Worm (Caenorhabditis elegans) whole organism, L2 larva: ENCODE results near the gene Y54G2A.32.

Experiments used
- C34F6.9 ChIP-seq: fragments of 150-350 bp; optimal IDR thresholded peaks from 2 replicates; lab custom pipeline; 2014; ENCODE audit warnings: missing biosample characterization, missing genetic modification characterization
- F13H6.1 ChIP-seq: sonication (generic microtip); optimal IDR thresholded peaks from 2 replicates; lab custom pipeline; 2016; ENCODE audit warnings: missing genetic modification characterization, missing compliant biosample characterization
- R02D3.7 ChIP-seq: fragments of 150-350 bp; optimal IDR thresholded peaks from 2 replicates; lab custom pipeline; 2014; ENCODE audit warnings: missing biosample characterization, missing genetic modification characterization
- Y55F3AM.14 ChIP-seq: fragments of 200-800 bp; sonication (Bioruptor generic); optimal IDR thresholded peaks from 2 replicates; lab custom pipeline; 2018; ENCODE audit warnings: mild to moderate bottlenecking, missing genetic modification characterization, missing compliant biosample characterization
- ZK546.5 ChIP-seq: sonication (generic microtip); optimal IDR thresholded peaks from 2 replicates; lab custom pipeline; 2017; ENCODE audit warnings: missing biosample characterization, missing genetic modification characterization
- alr-1 ChIP-seq: fragments of 150-350 bp; optimal IDR thresholded peaks from 2 replicates; lab custom pipeline; 2014; ENCODE audit warnings: missing biosample characterization, missing genetic modification characterization
- aly-2 ChIP-seq: fragments of 150-350 bp; optimal IDR thresholded peaks from 2 replicates; lab custom pipeline; 2014; ENCODE audit warnings: missing biosample characterization, missing genetic modification characterization
- ama-1 ChIP-seq: fragments of 150-350 bp; optimal IDR thresholded peaks from 2 replicates; lab custom pipeline; 2018; ENCODE audit warnings: inconsistent platforms
- blmp-1 ChIP-seq: sonication (generic microtip); optimal IDR thresholded peaks from 2 replicates; lab custom pipeline; 2017; ENCODE audit warnings: missing genetic modification characterization, mild to moderate bottlenecking, missing compliant biosample characterization, antibody characterized with exemption, moderate library complexity; ENCODE audit not compliant: insufficient read depth
- ceh-16 ChIP-seq: fragments of 150-350 bp; optimal IDR thresholded peaks from 2 replicates; lab custom pipeline; 2014; ENCODE audit warnings: missing biosample characterization, missing genetic modification characterization
- ceh-82 ChIP-seq: fragments of 150-350 bp; optimal IDR thresholded peaks from 2 replicates; lab custom pipeline; 2014; ENCODE audit warnings: missing biosample characterization, missing genetic modification characterization
- crh-2 ChIP-seq: sonication (generic microtip); optimal IDR thresholded peaks from 2 replicates; lab custom pipeline; 2017; ENCODE audit warnings: missing biosample characterization, missing genetic modification characterization
- dmd-4 ChIP-seq: sonication (generic microtip); optimal IDR thresholded peaks from 2 replicates; lab custom pipeline; 2017; ENCODE audit warnings: missing biosample characterization, missing genetic modification characterization
- egl-27 ChIP-seq: sonication (generic microtip); optimal IDR thresholded peaks from 3 replicates; lab custom pipeline; 2017; ENCODE audit warnings: missing biosample characterization, missing genetic modification reagents, missing genetic modification characterization
- elt-1 ChIP-seq: fragments of 150-350 bp; optimal IDR thresholded peaks from 2 replicates; lab custom pipeline; 2014; ENCODE audit warnings: missing biosample characterization, missing genetic modification characterization
- elt-3 ChIP-seq: sonication (generic microtip); optimal IDR thresholded peaks from 2 replicates; lab custom pipeline; 2017; ENCODE audit warnings: missing biosample characterization, missing genetic modification characterization
- fos-1 ChIP-seq: fragments of 150-350 bp; optimal IDR thresholded peaks from 2 replicates; lab custom pipeline; 2014; ENCODE audit warnings: missing biosample characterization, missing genetic modification characterization
- gmeb-1 ChIP-seq: fragments of 150-350 bp; optimal IDR thresholded peaks from 2 replicates; lab custom pipeline; 2014; ENCODE audit warnings: missing biosample characterization, missing genetic modification characterization
- lin-11 ChIP-seq: fragments of 150-350 bp; sonication (generic microtip); optimal IDR thresholded peaks from 2 replicates; lab custom pipeline; 2014; ENCODE audit warnings: missing biosample characterization, missing genetic modification characterization, inconsistent platforms, mixed read lengths
- lin-13 ChIP-seq: fragments of 150-350 bp; optimal IDR thresholded peaks from 2 replicates; lab custom pipeline; 2014; ENCODE audit warnings: missing biosample characterization, missing genetic modification reagents, missing genetic modification characterization
- lin-39 ChIP-seq: fragments of 150-350 bp; optimal IDR thresholded peaks from 2 replicates; lab custom pipeline; 2014; ENCODE audit warnings: missing biosample characterization, missing genetic modification reagents, missing genetic modification characterization
- lsy-2 ChIP-seq, 2 experiments: fragments of 150-350 bp in 1 of 2; sonication (generic microtip) in 1 of 2; optimal IDR thresholded peaks; 2 replicates each; lab custom pipeline; 2014 to 2017; ENCODE audit warnings: missing biosample characterization in 2 of 2, missing genetic modification characterization in 2 of 2
- mab-5 ChIP-seq: fragments of 150-350 bp; optimal IDR thresholded peaks from 2 replicates; lab custom pipeline; 2014; ENCODE audit warnings: missing biosample characterization, missing genetic modification characterization
- mbf-1 ChIP-seq: sonication (generic microtip); optimal IDR thresholded peaks from 2 replicates; lab custom pipeline; 2017; ENCODE audit warnings: missing biosample characterization, missing genetic modification characterization
- mdl-1 ChIP-seq, 2 experiments: fragments of 150-350 bp in 1 of 2; sonication (generic microtip) in 1 of 2; optimal IDR thresholded peaks; 2 replicates each; lab custom pipeline; 2017; ENCODE audit warnings: missing biosample characterization in 2 of 2, missing genetic modification characterization in 2 of 2
- nhr-10 ChIP-seq: sonication (generic microtip); optimal IDR thresholded peaks from 2 replicates; lab custom pipeline; 2017; ENCODE audit warnings: missing biosample characterization, missing genetic modification characterization
- nhr-11 ChIP-seq: fragments of 150-350 bp; optimal IDR thresholded peaks from 2 replicates; lab custom pipeline; 2014; ENCODE audit warnings: missing biosample characterization, missing genetic modification characterization
- nhr-12 ChIP-seq: fragments of 150-350 bp; optimal IDR thresholded peaks from 2 replicates; lab custom pipeline; 2014; ENCODE audit warnings: missing biosample characterization, missing genetic modification characterization
- nhr-129 ChIP-seq: fragments of 150-350 bp; optimal IDR thresholded peaks from 2 replicates; lab custom pipeline; 2014; ENCODE audit warnings: missing biosample characterization, missing genetic modification characterization
- nhr-21 ChIP-seq: fragments of 150-350 bp; optimal IDR thresholded peaks from 2 replicates; lab custom pipeline; 2014; ENCODE audit warnings: missing biosample characterization, missing genetic modification characterization
- nhr-23 ChIP-seq: fragments of 150-350 bp; optimal IDR thresholded peaks from 2 replicates; lab custom pipeline; 2014; ENCODE audit warnings: missing biosample characterization, missing genetic modification reagents, missing genetic modification characterization
- nhr-237 ChIP-seq: fragments of 150-350 bp; optimal IDR thresholded peaks from 2 replicates; lab custom pipeline; 2014; ENCODE audit warnings: missing biosample characterization, missing genetic modification characterization
- nhr-25 ChIP-seq: fragments of 150-350 bp; sonication (generic microtip); optimal IDR thresholded peaks from 3 replicates; lab custom pipeline; 2014; ENCODE audit warnings: missing biosample characterization, missing genetic modification characterization
- nhr-6 ChIP-seq: fragments of 150-350 bp; optimal IDR thresholded peaks from 2 replicates; lab custom pipeline; 2014; ENCODE audit warnings: missing biosample characterization, missing genetic modification characterization
- nhr-77 ChIP-seq: fragments of 150-350 bp; optimal IDR thresholded peaks from 2 replicates; lab custom pipeline; 2014; ENCODE audit warnings: missing biosample characterization, missing genetic modification characterization
- peb-1 ChIP-seq: fragments of 150-350 bp; optimal IDR thresholded peaks from 2 replicates; lab custom pipeline; 2014; ENCODE audit warnings: missing biosample characterization, missing genetic modification characterization
- sem-4 ChIP-seq: fragments of 150-350 bp; optimal IDR thresholded peaks from 2 replicates; lab custom pipeline; 2014; ENCODE audit warnings: missing biosample characterization, missing genetic modification reagents, missing genetic modification characterization
- skn-1 ChIP-seq: sonication (generic microtip); optimal IDR thresholded peaks from 2 replicates; lab custom pipeline; 2017; ENCODE audit warnings: missing biosample characterization, missing genetic modification characterization
- sma-3 ChIP-seq: sonication (generic microtip); optimal IDR thresholded peaks from 2 replicates; lab custom pipeline; 2016; ENCODE audit warnings: missing genetic modification reagents, missing genetic modification characterization, missing compliant biosample characterization
- sma-9 ChIP-seq, 2 experiments: fragments of 150-350 bp in 1 of 2; sonication (generic microtip) in 1 of 2; optimal IDR thresholded peaks; 2 replicates each; lab custom pipeline; 2014 to 2016; ENCODE audit warnings: missing genetic modification characterization in 2 of 2, mild to moderate bottlenecking in 1 of 2, missing biosample characterization in 1 of 2, missing compliant biosample characterization in 1 of 2, missing genetic modification reagents in 1 of 2, moderate library complexity in 1 of 2
- snpc-4 ChIP-seq: fragments of 150-350 bp; optimal IDR thresholded peaks from 2 replicates; lab custom pipeline; 2014; ENCODE audit warnings: missing biosample characterization, missing genetic modification characterization
- unc-39 ChIP-seq: fragments of 150-350 bp; optimal IDR thresholded peaks from 2 replicates; lab custom pipeline; 2014; ENCODE audit warnings: missing biosample characterization, missing genetic modification characterization
- unc-55 ChIP-seq: fragments of 150-350 bp; sonication (generic microtip); optimal IDR thresholded peaks from 3 replicates; lab custom pipeline; 2014; ENCODE audit warnings: missing biosample characterization, missing genetic modification reagents, missing genetic modification characterization
- unc-62 ChIP-seq: fragments of 150-350 bp; optimal IDR thresholded peaks from 2 replicates; lab custom pipeline; 2014; ENCODE audit warnings: missing biosample characterization, missing genetic modification reagents, missing genetic modification characterization
- zag-1 ChIP-seq: fragments of 150-350 bp; optimal IDR thresholded peaks from 2 replicates; lab custom pipeline; 2014; ENCODE audit warnings: missing biosample characterization, missing genetic modification characterization
- ztf-1 ChIP-seq: fragments of 200-800 bp; sonication (Bioruptor generic); conservative IDR thresholded peaks from 2 replicates; pipeline ENCODE4 v1.3.6; 2022; ENCODE audit warnings: missing genetic modification characterization, missing compliant biosample characterization
- ztf-11 ChIP-seq: sonication (generic microtip); optimal IDR thresholded peaks from 2 replicates; lab custom pipeline; 2017; ENCODE audit warnings: missing biosample characterization, missing genetic modification characterization
- ztf-4 ChIP-seq: fragments of 150-350 bp; optimal IDR thresholded peaks from 2 replicates; lab custom pipeline; 2014; ENCODE audit warnings: missing biosample characterization, missing genetic modification characterization

Y54G2A.32 gene

DNA sequence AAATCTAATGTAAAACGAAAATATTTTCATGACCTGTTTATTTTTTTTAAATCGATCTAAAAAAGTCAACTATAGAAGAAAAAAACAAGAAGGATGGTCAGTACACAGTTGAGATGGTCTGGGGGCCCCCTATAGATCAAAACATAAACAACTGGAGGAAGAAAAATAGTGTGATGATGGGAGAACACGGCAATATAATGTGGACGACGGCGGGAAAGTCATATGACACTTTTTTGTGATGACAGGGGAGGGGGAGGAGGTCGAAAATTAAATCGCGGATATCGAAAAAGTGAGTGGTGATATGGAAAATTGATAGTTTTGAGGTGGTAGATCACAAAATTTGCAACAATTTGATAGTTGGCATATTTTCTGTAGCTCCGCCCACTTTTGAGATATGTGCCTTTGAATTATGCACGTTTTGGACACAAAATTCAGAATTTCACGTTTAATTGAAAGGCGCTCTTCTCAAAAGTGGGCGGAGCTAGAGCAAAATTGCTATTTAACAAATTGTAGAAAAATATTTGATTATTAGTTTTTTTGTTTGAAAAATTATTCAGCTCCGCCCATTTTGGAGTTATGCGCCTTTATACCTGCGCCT, 30.3 kb upstream of the Y54G2A.32 start:
- TF ChIP-seq lin-13 (GFP tag; lab: Kevin White, UChicago) (peak; percentile 15), egl-27 (tag; lab: Kevin White, UChicago) (no peak), nhr-129 (peak; percentile 68), lsy-2 (tag; optimal IDR thresholded peaks at IDR 0.05; lab: Kevin White, UChicago) (peak in 1 of 2 experiments; percentile 29), snpc-4 (tag; lab: Kevin White, UChicago) (no peak), mdl-1 (tag; optimal IDR thresholded peaks at IDR 0.05; lab: Kevin White, UChicago) (no peak), nhr-25 (tag; lab: Kevin White, UChicago) (peak; percentile 35), ztf-1 (GFP tag; lab: Robert Waterston, UW) (no peak), sma-9 (GFP tag; optimal IDR thresholded peaks at IDR 0.05; lab: Kevin White, UChicago) (peak; percentile 35), sma-9 (tag; optimal IDR thresholded peaks at IDR 0.05; lab: Kevin White, UChicago) (no peak)
- TF ChIP-seq, all 48 proteins: peak for 5

ce11 chrIV:2774500-2774899, 29.3 kb upstream of the Y54G2A.32 start:
- TF ChIP-seq alr-1 (no peak), skn-1 (tag; lab: Kevin White, UChicago) (no peak), Y55F3AM.14 (GFP tag; lab: Kevin White, UChicago) (peak; percentile 16), snpc-4 (tag; lab: Kevin White, UChicago) (peak; percentile 7), aly-2 (tag; lab: Kevin White, UChicago) (no peak), lin-11 (tag; lab: Kevin White, UChicago) (no peak), unc-62 (GFP tag; lab: Kevin White, UChicago) (no peak), unc-39 (no peak), nhr-129 (peak; percentile 84), fos-1 (tag; lab: Kevin White, UChicago) (peak; percentile 59), mbf-1 (tag; lab: Kevin White, UChicago) (no peak), ztf-1 (GFP tag; lab: Robert Waterston, UW) (no peak), gmeb-1 (tag; lab: Kevin White, UChicago) (peak; percentile 72), ZK546.5 (tag; lab: Kevin White, UChicago) (no peak), mdl-1 (tag; optimal IDR thresholded peaks at IDR 0.05; lab: Kevin White, UChicago) (peak in 1 of 2 experiments; percentile 34), egl-27 (tag; lab: Kevin White, UChicago) (peak; percentile 36), nhr-237 (tag; lab: Kevin White, UChicago) (no peak), sma-9 (GFP tag; optimal IDR thresholded peaks at IDR 0.05; lab: Kevin White, UChicago) (peak; percentile 85), sma-9 (tag; optimal IDR thresholded peaks at IDR 0.05; lab: Kevin White, UChicago) (no peak), ceh-82 (tag; lab: Kevin White, UChicago) (no peak), nhr-6 (tag; lab: Kevin White, UChicago) (peak; percentile 57), nhr-12 (tag; lab: Kevin White, UChicago) (no peak), unc-55 (GFP tag; lab: Kevin White, UChicago) (peak; percentile 19), sem-4 (peak; percentile 39), R02D3.7 (tag; lab: Kevin White, UChicago) (no peak), elt-3 (no peak), nhr-11 (tag; lab: Kevin White, UChicago) (no peak), C34F6.9 (tag; lab: Kevin White, UChicago) (peak; percentile 89), nhr-21 (tag; lab: Kevin White, UChicago) (peak; percentile 59), lin-13 (GFP tag; lab: Kevin White, UChicago) (peak; percentile 79), nhr-77 (tag; lab: Kevin White, UChicago) (no peak), lsy-2 (tag; optimal IDR thresholded peaks at IDR 0.05; lab: Kevin White, UChicago) (peak in 1 of 2 experiments; percentile 82), F13H6.1 (tag; lab: Kevin White, UChicago) (peak; percentile 91), nhr-23 (tag; lab: Kevin White, UChicago) (no peak), dmd-4 (tag; lab: Kevin White, UChicago) (no peak), nhr-25 (tag; lab: Kevin White, UChicago) (peak; percentile 91), blmp-1 (peak; percentile 23), peb-1 (tag; lab: Kevin White, UChicago) (no peak), crh-2 (peak; percentile 88), ama-1 (lab: Kevin White, UChicago) (peak; percentile 84), elt-1 (tag; lab: Kevin White, UChicago) (no peak), sma-3 (peak; percentile 62), ztf-11 (tag; lab: Kevin White, UChicago) (no peak), ztf-4 (no peak), zag-1 (tag; lab: Kevin White, UChicago) (no peak), lin-39 (tag; lab: Kevin White, UChicago) (no peak), mab-5 (tag; lab: Kevin White, UChicago) (peak; percentile 20), ceh-16 (tag; lab: Kevin White, UChicago) (no peak), nhr-10 (tag; lab: Kevin White, UChicago) (no peak)
- TF ChIP-seq, all 48 proteins: peak for 22
